Worm (Caenorhabditis elegans): Measurements from ENCODE around the gene R04A9.9.

The R04A9.9 gene

ce11 chrX:390469-390868 lies at the start of gene R04A9.9:
TSS of gene R04A9.9 (minus strand) at chrX:390569.
- no peak for TF ChIP-seq attf-4 (tag; optimal IDR thresholded peaks at IDR 0.05)
- TF ChIP-seq mdt-29 (GFP tag; IDR thresholded peaks at IDR 0.05) = no peak

ce11 chrX:439031-439430 lies 48.7 kb upstream of the R04A9.9 start:
- TF ChIP-seq daf-19 (GFP tag; conservative IDR thresholded peaks at IDR 0.05) = no peak
- TF ChIP-seq aha-1 (tag) = peak; percentile 54
- TF ChIP-seq lsy-2 (tag; optimal IDR thresholded peaks at IDR 0.05) = no peak
- peak; percentile 51 for TF ChIP-seq hlh-11 (tag; optimal IDR thresholded peaks at IDR 0.05)
- TF ChIP-seq nhr-48 (tag; optimal IDR thresholded peaks at IDR 0.05) = peak; percentile 3
- TF ChIP-seq mep-1 (tag; optimal IDR thresholded peaks at IDR 0.05) = no peak
- TF ChIP-seq ceh-62 (tag; optimal IDR thresholded peaks at IDR 0.05) = no peak
- no peak for TF ChIP-seq F37D6.2 (tag; optimal IDR thresholded peaks at IDR 0.05)
- TF ChIP-seq T26A8.4 (GFP tag; IDR thresholded peaks at IDR 0.05) = no peak
- no peak for TF ChIP-seq dve-1 (tag; optimal IDR thresholded peaks at IDR 0.05; ENCODE audit: insufficient read depth)
- no peak for TF ChIP-seq daf-16 (GFP tag; optimal IDR thresholded peaks at IDR 0.05)
- TF ChIP-seq daf-16 (tag; optimal IDR thresholded peaks at IDR 0.05) = peak; percentile 91
- TF ChIP-seq dpl-1 (GFP tag; optimal IDR thresholded peaks at IDR 0.05) = no peak
- no peak for TF ChIP-seq ceh-32 (tag; optimal IDR thresholded peaks at IDR 0.05; ENCODE audit: poor library complexity)
- TF ChIP-seq pqm-1 (tag; optimal IDR thresholded peaks at IDR 0.05) = no peak
- TF ChIP-seq nhr-76 (tag; optimal IDR thresholded peaks at IDR 0.05) = no peak
- no peak for TF ChIP-seq F44E2.7 (GFP tag; IDR thresholded peaks at IDR 0.05)
- TF ChIP-seq aly-2 (tag; optimal IDR thresholded peaks at IDR 0.05) = no peak
- peak; percentile 29; the same call in 1 of the 2 replicates for TF ChIP-seq dmd-6 (GFP tag; IDR thresholded peaks at IDR 0.05)
- no peak for TF ChIP-seq zip-11 (GFP tag; IDR thresholded peaks at IDR 0.05)

DNA sequence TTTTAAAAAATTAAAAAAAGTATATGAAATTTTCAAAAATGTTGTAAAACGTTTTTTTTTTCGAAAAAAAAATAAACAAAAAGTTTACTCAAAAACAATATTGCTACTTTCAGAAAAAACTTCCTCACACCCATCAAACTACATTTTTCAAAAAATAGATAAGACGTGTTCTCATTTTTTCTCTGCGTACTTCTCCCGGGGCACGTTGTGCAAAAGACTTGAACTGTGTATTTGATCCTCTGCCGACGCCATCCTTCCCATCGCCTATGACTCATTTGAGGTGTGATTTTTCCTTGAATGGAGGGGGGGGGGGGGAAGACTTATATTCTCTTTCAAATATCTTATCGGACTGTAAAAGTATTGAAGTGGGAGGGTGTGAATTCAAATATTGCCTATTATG lies 48.0 kb upstream of the R04A9.9 start:
- TF ChIP-seq tra-1 (GFP tag; IDR thresholded peaks at IDR 0.05) (no peak), jun-1 (tag; optimal IDR thresholded peaks at IDR 0.05) (no peak), hlh-11 (tag; optimal IDR thresholded peaks at IDR 0.05) (peak; percentile 22), pqm-1 (tag; optimal IDR thresholded peaks at IDR 0.05) (peak; percentile 2), daf-12 (tag; optimal IDR thresholded peaks at IDR 0.05) (no peak), ceh-44 (GFP tag; IDR thresholded peaks at IDR 0.05) (no peak), unc-62 (GFP tag; optimal IDR thresholded peaks at IDR 0.05 in 1 of 2) (peak in 1 of 2 experiments; percentile 14), unc-62 (tag; optimal IDR thresholded peaks at IDR 0.05) (no peak), ceh-62 (tag; optimal IDR thresholded peaks at IDR 0.05) (no peak), zip-11 (GFP tag; IDR thresholded peaks at IDR 0.05) (no peak), ZK337.2 (GFP tag; IDR thresholded peaks at IDR 0.05) (no peak), dmd-6 (GFP tag; IDR thresholded peaks at IDR 0.05) (peak; percentile 24; the same call in 1 of the 2 replicates), zfp-2 (tag; optimal IDR thresholded peaks at IDR 0.05) (no peak), daf-16 (GFP tag; optimal IDR thresholded peaks at IDR 0.05) (no peak), daf-16 (tag; optimal IDR thresholded peaks at IDR 0.05) (peak; percentile 46), T20F7.1 (GFP tag; optimal IDR thresholded peaks at IDR 0.05) (no peak), fos-1 (tag; optimal IDR thresholded peaks at IDR 0.05) (no peak), mep-1 (tag; optimal IDR thresholded peaks at IDR 0.05) (no peak), nhr-28 (tag; optimal IDR thresholded peaks at IDR 0.05) (peak; percentile 12), mes-2 (tag; optimal IDR thresholded peaks at IDR 0.05; ENCODE audit: poor library complexity, severe bottlenecking) (no peak)

- no peak for TF ChIP-seq daf-12 (tag; optimal IDR thresholded peaks at IDR 0.05)
- TF ChIP-seq rbr-2 (tag; optimal IDR thresholded peaks at IDR 0.05) = no peak
- TF ChIP-seq unc-62 (GFP tag; optimal IDR thresholded peaks at IDR 0.05 in 1 of 2) = peak in 1 of 2 experiments; percentile 8
- no peak for TF ChIP-seq unc-62 (tag; optimal IDR thresholded peaks at IDR 0.05)
- no peak for TF ChIP-seq madf-9 (GFP tag; conservative IDR thresholded peaks at IDR 0.05)
These were observed 43.4 kb upstream of the R04A9.9 start, which contains the start of gene dve-1 for ce11 chrX:433747-434146. TSS of gene dve-1 (minus strand) at chrX:433812.

All from whole organism, L4 larva.